Fruit fly (Drosophila melanogaster): Measurements from ENCODE around the gene Pgam5.

The Pgam5 gene

DNA sequence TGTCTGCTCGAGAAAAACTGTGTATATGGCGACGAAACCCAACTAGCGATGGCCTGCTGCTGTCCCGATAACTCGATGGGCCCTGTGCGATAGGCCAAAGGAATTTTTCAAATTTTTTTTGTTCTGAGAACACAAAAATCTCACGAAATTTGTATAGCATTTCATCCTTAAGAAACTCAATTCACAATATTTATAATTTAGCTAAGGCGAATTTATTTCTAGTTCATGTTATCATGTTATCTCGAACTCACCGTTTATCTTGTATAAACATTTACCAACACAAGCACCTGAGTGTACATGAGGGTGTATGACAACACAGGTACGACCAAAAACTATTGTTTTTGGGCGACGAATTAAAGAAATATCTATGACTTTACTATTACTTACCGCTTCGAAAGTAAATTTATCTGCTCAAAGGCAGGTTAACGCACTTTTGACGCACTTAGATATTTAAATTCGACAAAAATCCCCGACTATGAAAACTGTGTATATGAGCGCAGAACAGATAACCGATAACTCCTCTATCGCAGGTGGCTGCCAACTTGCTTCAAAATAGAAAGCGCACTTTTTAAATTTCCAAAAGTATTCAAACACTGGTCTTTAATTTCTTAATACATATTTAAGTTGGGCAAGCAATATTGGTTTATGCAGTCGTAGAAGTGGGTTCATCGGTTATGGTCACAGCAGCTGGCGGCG lies 26.9 kb upstream of the Pgam5 start, which contains the start of gene arm (continued):
- TF ChIP-seq CG6765 (GFP tag; optimal IDR thresholded peaks at IDR 0.05) (no peak), Hsf (GFP tag; optimal IDR thresholded peaks at IDR 0.05) (no peak), CG9876 (GFP tag; optimal IDR thresholded peaks at IDR 0.05) (no peak), disco-r (GFP tag; optimal IDR thresholded peaks at IDR 0.05) (no peak), ac (GFP tag; optimal IDR thresholded peaks at IDR 0.05) (no peak), dmrt11E (tag; optimal IDR thresholded peaks at IDR 0.05) (no peak), fu2 (GFP tag; optimal IDR thresholded peaks at IDR 0.05) (no peak), B-H1 (GFP tag; IDR thresholded peaks at IDR 0.05) (no peak), gcm2 (GFP tag; optimal IDR thresholded peaks at IDR 0.05) (no peak), Kr (GFP tag; optimal IDR thresholded peaks at IDR 0.05) (no peak), CG4820 (GFP tag; optimal IDR thresholded peaks at IDR 0.05) (peak; percentile 26), chm (GFP tag; IDR thresholded peaks at IDR 0.05) (no peak), MBD-R2 (GFP tag; IDR thresholded peaks at IDR 0.05) (no peak), sob (GFP tag; IDR thresholded peaks at IDR 0.05) (no peak), CrebB (tag; optimal IDR thresholded peaks at IDR 0.05) (no peak), CG30403 (GFP tag; optimal IDR thresholded peaks at IDR 0.05) (peak; percentile 21), Taf1 (GFP tag; IDR thresholded peaks at IDR 0.05) (no peak), pros (GFP tag; optimal IDR thresholded peaks at IDR 0.05) (no peak), yki (optimal IDR thresholded peaks at IDR 0.05) (no peak), CG4854 (GFP tag; optimal IDR thresholded peaks at IDR 0.05) (no peak), MTF-1 (GFP tag; optimal IDR thresholded peaks at IDR 0.05; ENCODE audit: borderline replicate concordance) (no peak), emc (GFP tag; optimal IDR thresholded peaks at IDR 0.05) (no peak), CG3065 (GFP tag; optimal IDR thresholded peaks at IDR 0.05) (no peak), CG12071 (GFP tag; optimal IDR thresholded peaks at IDR 0.05) (no peak), tio (GFP tag; optimal IDR thresholded peaks at IDR 0.05) (no peak), YL-1 (GFP tag; optimal IDR thresholded peaks at IDR 0.05) (no peak), Hey (tag; optimal IDR thresholded peaks at IDR 0.05) (no peak), CG6689 (GFP tag; IDR thresholded peaks at IDR 0.05) (no peak), tx (GFP tag; optimal IDR thresholded peaks at IDR 0.05) (no peak), sens (GFP tag) (peak; percentile 61), CG10431 (GFP tag; optimal IDR thresholded peaks at IDR 0.05) (no peak), psq (GFP tag; optimal IDR thresholded peaks at IDR 0.05) (no peak), Dip2 (GFP tag; IDR thresholded peaks at IDR 0.05) (no peak), luna (GFP tag; optimal IDR thresholded peaks at IDR 0.05) (no peak), vvl (GFP tag; IDR thresholded peaks at IDR 0.05) (no peak), CG13894 (tag; optimal IDR thresholded peaks at IDR 0.05) (no peak), CG11456 (GFP tag; IDR thresholded peaks at IDR 0.05) (no peak), CG2129 (GFP tag; IDR thresholded peaks at IDR 0.05; ENCODE audit: partially characterized antibody) (no peak), CG12744 (GFP tag; optimal IDR thresholded peaks at IDR 0.05) (no peak), gce (GFP tag; IDR thresholded peaks at IDR 0.05) (no peak), CG11723 (GFP tag; optimal IDR thresholded peaks at IDR 0.05) (no peak), CG15011 (GFP tag; optimal IDR thresholded peaks at IDR 0.05) (no peak), Meics (GFP tag; optimal IDR thresholded peaks at IDR 0.05) (no peak), nerfin-1 (tag; optimal IDR thresholded peaks at IDR 0.05) (no peak), D19B (GFP tag; optimal IDR thresholded peaks at IDR 0.05) (no peak), lmd (GFP tag; IDR thresholded peaks at IDR 0.05) (no peak), jing (GFP tag; optimal IDR thresholded peaks at IDR 0.05) (no peak), crol (GFP tag; IDR thresholded peaks at IDR 0.05) (no peak), CG17385 (GFP tag; optimal IDR thresholded peaks at IDR 0.05) (no peak), CG4282 (GFP tag; optimal IDR thresholded peaks at IDR 0.05) (no peak), HLH3B (GFP tag; IDR thresholded peaks at IDR 0.05) (no peak), CG14667 (GFP tag; IDR thresholded peaks at IDR 0.05) (no peak), CG12236 (GFP tag; optimal IDR thresholded peaks at IDR 0.05) (no peak)

Data from whole organism, embryonic.